Worm (Caenorhabditis elegans) whole organism, L4 larva: ENCODE data around the gene ZK512.2.
A peak's percentile ranks its signal among the peaks of the same experiment; 100 is the strongest.

Source experiments
- nhr-11 ChIP-seq: fragments of 150-350 bp; optimal IDR thresholded peaks from 2 replicates; lab custom pipeline; 2014; ENCODE audit warnings: missing biosample characterization, missing genetic modification characterization
- nhr-237 ChIP-seq: sonication (generic microtip); optimal IDR thresholded peaks from 2 replicates; lab custom pipeline; 2017; ENCODE audit warnings: missing biosample characterization, missing genetic modification characterization
- nhr-42 ChIP-seq: fragments of 200-800 bp; sonication (Bioruptor generic); IDR thresholded peaks from 2 replicates; pipeline ENCODE4 v1.3.6; 2022; ENCODE audit warnings: missing genetic modification characterization, missing compliant biosample characterization
- unc-62 ChIP-seq, 3 experiments: fragments of 150-350 bp in 1 of 3; sonication (generic microtip); optimal IDR thresholded peaks in 2 of 3; peaks in 1 of 3; 1 replicate in 1 of 3; 2 replicates in 2 of 3; lab custom pipeline; 2014 to 2017; ENCODE audit warnings: missing biosample characterization in 3 of 3, missing genetic modification characterization in 3 of 3, missing genetic modification reagents in 3 of 3, missing genotype in 1 of 3

DNA sequence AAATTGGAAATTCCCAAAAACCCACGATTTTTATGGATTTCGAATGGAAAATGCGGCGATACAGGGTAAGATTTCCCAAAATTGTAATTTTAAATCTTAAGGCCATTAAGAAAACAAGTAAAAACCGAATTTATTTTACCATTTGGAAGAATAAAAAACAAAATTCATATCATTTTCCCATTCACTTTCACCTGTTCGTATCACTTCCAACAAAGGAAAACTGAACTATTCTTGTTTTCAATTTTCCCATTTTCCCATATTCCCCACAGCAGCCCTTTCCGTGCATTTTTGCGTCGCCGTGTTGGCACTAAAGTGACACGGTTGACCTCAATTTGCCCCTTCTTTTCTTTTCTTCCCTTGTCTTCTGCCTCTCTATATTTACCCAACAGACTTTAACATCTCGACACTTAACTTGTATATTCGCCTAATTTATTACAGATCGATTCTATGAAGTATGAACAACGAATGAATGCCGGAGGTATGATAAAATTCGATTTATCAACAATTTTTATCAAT lies 18.7 kb downstream of the ZK512.2 start, which contains the start of gene sec-16A.1:
- no peak for TF ChIP-seq nhr-11
- TF ChIP-seq nhr-42 = no peak
- no peak for TF ChIP-seq nhr-237
- TF ChIP-seq unc-62 (GFP tag; optimal IDR thresholded peaks at IDR 0.05 in 1 of 2; lab: Kevin White, UChicago) = peak in 1 of 2 experiments; percentile 93
- TF ChIP-seq unc-62 (tag; optimal IDR thresholded peaks at IDR 0.05; lab: Kevin White, UChicago) = no peak
